Fruit fly (Drosophila melanogaster): ENCODE data around the gene CG33170.

CG33170 gene

dm6 chr3L:22891009-22891408 is 26.6 kb downstream of the CG33170 start:
- TF ChIP-seq Eip74EF (GFP tag; optimal IDR thresholded peaks at IDR 0.05), result no peak
- no peak for TF ChIP-seq CG17186 (GFP tag; optimal IDR thresholded peaks at IDR 0.05)
- TF ChIP-seq CG12659 (GFP tag; optimal IDR thresholded peaks at IDR 0.05), result no peak
- TF ChIP-seq Pdp1 (GFP tag; optimal IDR thresholded peaks at IDR 0.05), result peak in 1 of 2 experiments; percentile 57
- no peak for TF ChIP-seq CG13287 (GFP tag; IDR thresholded peaks at IDR 0.05; ENCODE audit: partially characterized antibody)
- 0 out of 4 replicates have a peak, but pooled peaks have one; percentile 24 for TF ChIP-seq chinmo (GFP tag; IDR thresholded peaks at IDR 0.05; ENCODE audit: partially characterized antibody)
- TF ChIP-seq exex (tag; optimal IDR thresholded peaks at IDR 0.05), result peak; percentile 76

- TF ChIP-seq hkb (optimal IDR thresholded peaks at IDR 0.05) (peak; percentile 13), hkb (GFP tag; IDR thresholded peaks at IDR 0.05) (no peak), pfk (GFP tag; optimal IDR thresholded peaks at IDR 0.05) (peak; percentile 46), fd96Cb (tag; optimal IDR thresholded peaks at IDR 0.05) (no peak), insv (GFP tag; optimal IDR thresholded peaks at IDR 0.05) (no peak), Sox100B (GFP tag; optimal IDR thresholded peaks at IDR 0.05) (no peak), Abd-B (GFP tag; optimal IDR thresholded peaks at IDR 0.05) (peak; percentile 37), Lhr (GFP tag; optimal IDR thresholded peaks at IDR 0.05) (peak; percentile 35), Hmr (GFP tag; optimal IDR thresholded peaks at IDR 0.05) (peak; percentile 11), onecut (GFP tag; IDR thresholded peaks at IDR 0.05) (0 out of 2 replicates have a peak, but pooled peaks have one; percentile 21), Med (GFP tag) (peak; percentile 60), CG8478 (optimal IDR thresholded peaks at IDR 0.05) (peak; percentile 90), CG11456 (GFP tag; IDR thresholded peaks at IDR 0.05) (no peak), cas (GFP tag; IDR thresholded peaks at IDR 0.05) (no peak), sens (GFP tag) (peak; percentile 25), chinmo (GFP tag; IDR thresholded peaks at IDR 0.05; ENCODE audit: partially characterized antibody) (0 out of 4 replicates have a peak, but pooled peaks have one; percentile 41), zfh1 (GFP tag; IDR thresholded peaks at IDR 0.05) (no peak), pho (GFP tag; optimal IDR thresholded peaks at IDR 0.05) (no peak), rib (GFP tag; IDR thresholded peaks at IDR 0.05) (no peak), lola (GFP tag; optimal IDR thresholded peaks at IDR 0.05) (peak in 1 of 3 experiments; percentile 53), da (GFP tag; optimal IDR thresholded peaks at IDR 0.05) (no peak), z (GFP tag; IDR thresholded peaks at IDR 0.05) (no peak), cg (GFP tag; optimal IDR thresholded peaks at IDR 0.05) (no peak), CG17361 (GFP tag; IDR thresholded peaks at IDR 0.05) (peak; percentile 21; the same call in 1 of the 3 replicates), Gsc (GFP tag; IDR thresholded peaks at IDR 0.05) (no peak), CkIIα-i1 (GFP tag; IDR thresholded peaks at IDR 0.05) (no peak), pan (optimal IDR thresholded peaks at IDR 0.05) (no peak), pan (GFP tag; optimal IDR thresholded peaks at IDR 0.05 in 1 of 2, IDR thresholded peaks at IDR 0.05 in 1 of 2) (no peak), CTCF (GFP tag; optimal IDR thresholded peaks at IDR 0.05) (peak; percentile 46), CG3065 (GFP tag; optimal IDR thresholded peaks at IDR 0.05) (no peak), dmrt11E (tag; optimal IDR thresholded peaks at IDR 0.05) (no peak), crol (GFP tag; IDR thresholded peaks at IDR 0.05) (peak; percentile 90), CG34422 (GFP tag; IDR thresholded peaks at IDR 0.05) (no peak), CG1024 (GFP tag; IDR thresholded peaks at IDR 0.05) (no peak), CG34376 (GFP tag; optimal IDR thresholded peaks at IDR 0.05) (no peak), Elba2 (GFP tag; optimal IDR thresholded peaks at IDR 0.05) (no peak), CG30020 (tag; optimal IDR thresholded peaks at IDR 0.05) (no peak), Ets97D (GFP tag; optimal IDR thresholded peaks at IDR 0.05) (no peak), CG6683 (GFP tag; optimal IDR thresholded peaks at IDR 0.05) (no peak), wor (GFP tag; IDR thresholded peaks at IDR 0.05) (no peak), NK7.1 (GFP tag; optimal IDR thresholded peaks at IDR 0.05) (no peak)
Observed at dm6 chr3L:22894689-22895283, 30.4 kb downstream of the CG33170 start.

All from whole organism, embryonic.